Comparison of ENCODE assay signal across 4 fruit fly cellular contexts in genomic region chr3L:8299224-8300130, dm6.
A peak's percentile ranks its signal among the peaks of the same experiment; 100 is the strongest.
TF ChIP-seq lines count a peak whose summit lies in the region.

TSS of gene Arl5 (minus strand) at chr3L:8299839.
TSS of gene CG13671 (plus strand) at chr3L:8300064.

TF ChIP-seq in whole organism, adult, 20 proteins besides CTCF, POLR2A, EP300 and RAD21 (continued from another document):
- peak; percentile 54 for TF ChIP-seq cic (GFP tag; optimal IDR thresholded peaks at IDR 0.05; lab: Kevin White, UChicago)
- peak; percentile 31 for TF ChIP-seq tj (GFP tag; optimal IDR thresholded peaks at IDR 0.05; lab: Kevin White, UChicago)

TF ChIP-seq in whole organism, embryonic, 481 proteins besides CTCF, POLR2A, EP300 and RAD21 (continued from another document and continues in another):
- TF ChIP-seq CG18262 (tag; optimal IDR thresholded peaks at IDR 0.05; lab: Kevin White, UChicago) = peak; percentile 76
- TF ChIP-seq CG11085 (GFP tag; IDR thresholded peaks at IDR 0.05; lab: Robert Waterston, UW) = peak; percentile 71
- TF ChIP-seq Spps (tag; optimal IDR thresholded peaks at IDR 0.05; lab: Kevin White, UChicago) = peak; percentile 4
- peak; percentile 60 for TF ChIP-seq kni (GFP tag; optimal IDR thresholded peaks at IDR 0.05; lab: Kevin White, UChicago)
- TF ChIP-seq bcd (GFP tag; optimal IDR thresholded peaks at IDR 0.05; lab: Kevin White, UChicago) = peak; percentile 78
- peak; percentile 86 for TF ChIP-seq Hr3 (GFP tag; optimal IDR thresholded peaks at IDR 0.05; lab: Kevin White, UChicago)
- TF ChIP-seq CG15073 (GFP tag; optimal IDR thresholded peaks at IDR 0.05; lab: Kevin White, UChicago) = peak; percentile 23
- peak; percentile 7 for TF ChIP-seq eyg (GFP tag; optimal IDR thresholded peaks at IDR 0.05; lab: Kevin White, UChicago)
- TF ChIP-seq CG10147 (GFP tag; optimal IDR thresholded peaks at IDR 0.05; lab: Kevin White, UChicago) = peak; percentile 63
- no peak for TF ChIP-seq hkb (optimal IDR thresholded peaks at IDR 0.05; lab: Kevin White, UChicago)
- peak; percentile 73 for TF ChIP-seq hkb (GFP tag; IDR thresholded peaks at IDR 0.05; lab: Robert Waterston, UW)
- TF ChIP-seq CrebB (tag; optimal IDR thresholded peaks at IDR 0.05; lab: Kevin White, UChicago) = peak; percentile 7
- TF ChIP-seq chif (GFP tag; optimal IDR thresholded peaks at IDR 0.05; lab: Kevin White, UChicago) = peak; percentile 60
- peak; percentile 89 for TF ChIP-seq Xbp1 (GFP tag; optimal IDR thresholded peaks at IDR 0.05; lab: Kevin White, UChicago)
- no peak for TF ChIP-seq Hr39 (optimal IDR thresholded peaks at IDR 0.05; lab: Kevin White, UChicago)
- no peak for TF ChIP-seq Hey (tag; optimal IDR thresholded peaks at IDR 0.05; lab: Kevin White, UChicago)
- no peak for TF ChIP-seq ash1 (GFP tag; optimal IDR thresholded peaks at IDR 0.05; lab: Kevin White, UChicago)
- peak; percentile 45 for TF ChIP-seq Atf3 (GFP tag; optimal IDR thresholded peaks at IDR 0.05; lab: Kevin White, UChicago)
- no peak for TF ChIP-seq BtbVII (GFP tag; optimal IDR thresholded peaks at IDR 0.05; lab: Kevin White, UChicago)
- TF ChIP-seq Chrac-16 (GFP tag; optimal IDR thresholded peaks at IDR 0.05; lab: Kevin White, UChicago) = peak; percentile 86
- peak; percentile 79 for TF ChIP-seq Dref (GFP tag; IDR thresholded peaks at IDR 0.05; lab: Robert Waterston, UW)
- TF ChIP-seq inv (GFP tag; IDR thresholded peaks at IDR 0.05; lab: Robert Waterston, UW; ENCODE audit: partially characterized antibody) = peak; percentile 63
- peak; percentile 79 for TF ChIP-seq HLH3B (GFP tag; IDR thresholded peaks at IDR 0.05; lab: Robert Waterston, UW)
- peak; percentile 64; the same call in 1 of the 3 replicates for TF ChIP-seq C15 (GFP tag; IDR thresholded peaks at IDR 0.05; lab: Robert Waterston, UW)
- peak; percentile 20 for TF ChIP-seq CG12769 (tag; optimal IDR thresholded peaks at IDR 0.05; lab: Kevin White, UChicago)
- peak; percentile 59 for TF ChIP-seq CG9437 (GFP tag; optimal IDR thresholded peaks at IDR 0.05; lab: Kevin White, UChicago)
- TF ChIP-seq Dip3 (GFP tag; optimal IDR thresholded peaks at IDR 0.05; lab: Kevin White, UChicago) = peak; percentile 79
- TF ChIP-seq sisA (GFP tag; IDR thresholded peaks at IDR 0.05; lab: Robert Waterston, UW) = peak; percentile 85
- no peak for TF ChIP-seq tap (tag; optimal IDR thresholded peaks at IDR 0.05; lab: Kevin White, UChicago)
- peak; percentile 51 for TF ChIP-seq ap (GFP tag; IDR thresholded peaks at IDR 0.05; lab: Robert Waterston, UW)
- TF ChIP-seq crc (GFP tag; optimal IDR thresholded peaks at IDR 0.05; lab: Kevin White, UChicago) = no peak
- TF ChIP-seq CG32767 (GFP tag; IDR thresholded peaks at IDR 0.05; lab: Robert Waterston, UW) = peak; percentile 40; the same call in 1 of the 2 replicates
- TF ChIP-seq Lhr (GFP tag; optimal IDR thresholded peaks at IDR 0.05; lab: Kevin White, UChicago) = peak; percentile 58
- peak; percentile 82 for TF ChIP-seq az2 (GFP tag; optimal IDR thresholded peaks at IDR 0.05; lab: Kevin White, UChicago)
- TF ChIP-seq lmd (GFP tag; IDR thresholded peaks at IDR 0.05; lab: Robert Waterston, UW) = peak; percentile 63
- TF ChIP-seq CG8290 (GFP tag; optimal IDR thresholded peaks at IDR 0.05; lab: Kevin White, UChicago) = peak; percentile 86
- peak in 1 of 2 experiments; percentile 28 for TF ChIP-seq CG8290 (tag; optimal IDR thresholded peaks at IDR 0.05; lab: Kevin White, UChicago)
- TF ChIP-seq CG9797 (GFP tag; optimal IDR thresholded peaks at IDR 0.05; lab: Kevin White, UChicago) = peak; percentile 84
- TF ChIP-seq CG12104 (GFP tag; optimal IDR thresholded peaks at IDR 0.05; lab: Kevin White, UChicago) = peak; percentile 39
- peak; percentile 88 for TF ChIP-seq ind (GFP tag; optimal IDR thresholded peaks at IDR 0.05; lab: Kevin White, UChicago)
- peak; percentile 77 for TF ChIP-seq Mad (GFP tag; optimal IDR thresholded peaks at IDR 0.05; lab: Kevin White, UChicago)
- TF ChIP-seq sd (tag; optimal IDR thresholded peaks at IDR 0.05; lab: Kevin White, UChicago) = no peak

TF ChIP-seq in whole organism, prepupa, 60 proteins besides CTCF, POLR2A, EP300 and RAD21 (continued from another document):
- TF ChIP-seq Sox14 (GFP tag; optimal IDR thresholded peaks at IDR 0.05; lab: Kevin White, UChicago) (peak; percentile 64), fd85E (GFP tag; optimal IDR thresholded peaks at IDR 0.05; lab: Kevin White, UChicago) (no peak), CG10631 (GFP tag; optimal IDR thresholded peaks at IDR 0.05; lab: Kevin White, UChicago) (peak; percentile 87), OdsH (GFP tag; optimal IDR thresholded peaks at IDR 0.05; lab: Kevin White, UChicago) (peak; percentile 86), CG11762 (GFP tag; optimal IDR thresholded peaks at IDR 0.05; lab: Kevin White, UChicago; ENCODE audit: insufficient read depth) (peak; percentile 67), Met (GFP tag; optimal IDR thresholded peaks at IDR 0.05; lab: Kevin White, UChicago) (no peak), spab (GFP tag; optimal IDR thresholded peaks at IDR 0.05; lab: Kevin White, UChicago) (no peak), Ets21C (GFP tag; optimal IDR thresholded peaks at IDR 0.05; lab: Kevin White, UChicago) (no peak), CG15336 (GFP tag; IDR thresholded peaks at IDR 0.05; lab: Robert Waterston, UW) (peak; percentile 54; the same call in 1 of the 2 replicates), Blimp-1 (GFP tag; optimal IDR thresholded peaks at IDR 0.05; lab: Kevin White, UChicago) (no peak), CG8632 (GFP tag; optimal IDR thresholded peaks at IDR 0.05; lab: Kevin White, UChicago) (peak; percentile 65), CG32006 (GFP tag; optimal IDR thresholded peaks at IDR 0.05; lab: Kevin White, UChicago) (no peak), CG6854 (GFP tag; optimal IDR thresholded peaks at IDR 0.05; lab: Kevin White, UChicago) (no peak), dsx (GFP tag; optimal IDR thresholded peaks at IDR 0.05; lab: Kevin White, UChicago; ENCODE audit: poor library complexity, severe bottlenecking) (peak; percentile 44), CG8119 (GFP tag; IDR thresholded peaks at IDR 0.05; lab: Robert Waterston, UW) (peak; percentile 59; the same call in 2 of the 3 replicates), ss (GFP tag; optimal IDR thresholded peaks at IDR 0.05; lab: Kevin White, UChicago) (peak in 1 of 2 experiments; percentile 40), CG6808 (GFP tag; optimal IDR thresholded peaks at IDR 0.05; lab: Kevin White, UChicago) (peak; percentile 20), Lpt (GFP tag; optimal IDR thresholded peaks at IDR 0.05; lab: Kevin White, UChicago) (peak; percentile 39), CG7368 (GFP tag; optimal IDR thresholded peaks at IDR 0.05; lab: Kevin White, UChicago) (no peak), net (GFP tag; optimal IDR thresholded peaks at IDR 0.05; lab: Kevin White, UChicago) (peak; percentile 65), topi (GFP tag; optimal IDR thresholded peaks at IDR 0.05; lab: Kevin White, UChicago) (peak; percentile 79), svp (GFP tag; lab: Kevin White, UChicago) (no peak), CG34406 (GFP tag; optimal IDR thresholded peaks at IDR 0.05; lab: Kevin White, UChicago) (peak; percentile 75), fd59A (GFP tag; optimal IDR thresholded peaks at IDR 0.05; lab: Kevin White, UChicago) (peak; percentile 17), Sox102F (GFP tag; optimal IDR thresholded peaks at IDR 0.05; lab: Kevin White, UChicago) (no peak), CG6276 (GFP tag; optimal IDR thresholded peaks at IDR 0.05; lab: Kevin White, UChicago) (no peak), Hr4 (GFP tag; optimal IDR thresholded peaks at IDR 0.05; lab: Kevin White, UChicago) (peak; percentile 69), eg (GFP tag; IDR thresholded peaks at IDR 0.05; lab: Robert Waterston, UW) (no peak; the same call in 1 of the 3 replicates), CG11902 (GFP tag; optimal IDR thresholded peaks at IDR 0.05; lab: Kevin White, UChicago) (peak; percentile 67), Sox15 (GFP tag; optimal IDR thresholded peaks at IDR 0.05; lab: Kevin White, UChicago) (peak; percentile 59), Smox (GFP tag; optimal IDR thresholded peaks at IDR 0.05; lab: Kevin White, UChicago) (no peak), CG6163 (GFP tag; IDR thresholded peaks at IDR 0.05; lab: Robert Waterston, UW) (no peak; the same call in 1 of the 3 replicates), CG10669 (GFP tag; optimal IDR thresholded peaks at IDR 0.05; lab: Kevin White, UChicago) (no peak), CG1621 (tag; optimal IDR thresholded peaks at IDR 0.05; lab: Kevin White, UChicago) (no peak), cyc (GFP tag; optimal IDR thresholded peaks at IDR 0.05; lab: Kevin White, UChicago) (peak; percentile 72), CG6792 (GFP tag; optimal IDR thresholded peaks at IDR 0.05; lab: Kevin White, UChicago) (peak; percentile 72), Eip93F (GFP tag; optimal IDR thresholded peaks at IDR 0.05; lab: Kevin White, UChicago) (peak; percentile 58), CG31627 (GFP tag; optimal IDR thresholded peaks at IDR 0.05; lab: Kevin White, UChicago) (peak; percentile 75), Hr38 (GFP tag; optimal IDR thresholded peaks at IDR 0.05; lab: Kevin White, UChicago) (no peak), CG9139 (GFP tag; optimal IDR thresholded peaks at IDR 0.05; lab: Kevin White, UChicago) (no peak), acj6 (GFP tag; optimal IDR thresholded peaks at IDR 0.05; lab: Kevin White, UChicago) (peak; percentile 79)

TF ChIP-seq in whole organism, wandering third instar larva, 38 proteins besides CTCF, POLR2A, EP300 and RAD21 (continued from another document):
- TF ChIP-seq N (GFP tag; optimal IDR thresholded peaks at IDR 0.05; lab: Kevin White, UChicago) = no peak
- TF ChIP-seq br (GFP tag; optimal IDR thresholded peaks at IDR 0.05; lab: Kevin White, UChicago) = peak; percentile 69
- no peak for TF ChIP-seq Myc (optimal IDR thresholded peaks at IDR 0.05; lab: Kevin White, UChicago)
- TF ChIP-seq fru (GFP tag; optimal IDR thresholded peaks at IDR 0.05; lab: Kevin White, UChicago) = peak; percentile 86
